Worm (Caenorhabditis elegans): Measurements from ENCODE around the gene srh-203.

ce11 chrV:17496071-17496470 is 40.0 kb upstream of the srh-203 start, which contains the start of gene srh-118:
- no peak for TF ChIP-seq elt-3 (tag; optimal IDR thresholded peaks at IDR 0.05)
- no peak for TF ChIP-seq fkh-10 (GFP tag; optimal IDR thresholded peaks at IDR 0.05)
- no peak for TF ChIP-seq lsy-2 (tag; optimal IDR thresholded peaks at IDR 0.05)
- TF ChIP-seq unc-62 (GFP tag; optimal IDR thresholded peaks at IDR 0.05) = no peak
- no peak for TF ChIP-seq ama-1 (optimal IDR thresholded peaks at IDR 0.05)
- TF ChIP-seq blmp-1 (tag; optimal IDR thresholded peaks at IDR 0.05) = no peak
- no peak for TF ChIP-seq dsc-1 (tag; optimal IDR thresholded peaks at IDR 0.05)
